Worm (Caenorhabditis elegans) whole organism, L4 larva: ENCODE data around the gene K08F4.3.

ENCODE experiments used
- F26F4.8 ChIP-seq: fragments of 200-800 bp; sonication (Bioruptor generic); conservative IDR thresholded peaks from 2 replicates; pipeline ENCODE4 v1.3.6; 2022; ENCODE audit warnings: missing genetic modification characterization, missing compliant biosample characterization
- F44E2.7 ChIP-seq: fragments of 200-800 bp; sonication (Bioruptor generic); IDR thresholded peaks from 2 replicates; pipeline ENCODE4 v2.1.2; 2022; ENCODE audit warnings: missing genetic modification characterization, missing compliant biosample characterization
- R02D3.7 ChIP-seq: fragments of 150-350 bp; sonication (generic microtip); optimal IDR thresholded peaks from 3 replicates; lab custom pipeline; 2014; ENCODE audit warnings: missing biosample characterization, missing genetic modification characterization
- T20F7.1 ChIP-seq: fragments of 200-800 bp; sonication (Bioruptor generic); optimal IDR thresholded peaks from 2 replicates; lab custom pipeline; 2018; ENCODE audit warnings: mild to moderate bottlenecking, missing genetic modification characterization, missing compliant biosample characterization
- Y48G9A.11 ChIP-seq: fragments of 200-800 bp; sonication (Bioruptor generic); IDR thresholded peaks from 2 replicates; pipeline ENCODE4 v1.3.6; 2022; ENCODE audit warnings: missing genetic modification reagents, missing genetic modification characterization, missing compliant biosample characterization
- Y75B8A.6 ChIP-seq: fragments of 200-800 bp; sonication (Bioruptor generic); IDR thresholded peaks from 2 replicates; pipeline ENCODE4 v1.3.6; 2022; ENCODE audit warnings: missing genetic modification reagents, missing genetic modification characterization, missing compliant biosample characterization
- ZK337.2 ChIP-seq: fragments of 200-800 bp; sonication (Bioruptor generic); IDR thresholded peaks from 2 replicates; pipeline ENCODE4 v1.3.6; 2022; ENCODE audit warnings: missing genetic modification reagents, missing genetic modification characterization, missing compliant biosample characterization
- aha-1 ChIP-seq: fragments of 150-350 bp; peaks from one replicate; lab custom pipeline; 2014; ENCODE audit warnings: missing biosample characterization, missing genetic modification characterization
- arid-1 ChIP-seq: fragments of 200-800 bp; sonication (Bioruptor generic); conservative IDR thresholded peaks from 2 replicates; pipeline ENCODE4 v1.3.6; 2022; ENCODE audit warnings: missing genetic modification reagents, missing genetic modification characterization, missing compliant biosample characterization
- ceh-20 ChIP-seq: fragments of 200-800 bp; sonication (Bioruptor generic); IDR thresholded peaks from 2 replicates; pipeline ENCODE4 v1.3.6; 2022; ENCODE audit warnings: missing genetic modification reagents, missing genetic modification characterization, missing compliant biosample characterization
- ceh-28 ChIP-seq: fragments of 150-350 bp; optimal IDR thresholded peaks from 2 replicates; lab custom pipeline; 2014; ENCODE audit warnings: missing biosample characterization, missing genetic modification reagents, missing genetic modification characterization
- cey-2 ChIP-seq: sonication (generic microtip); optimal IDR thresholded peaks from 3 replicates; lab custom pipeline; 2017; ENCODE audit warnings: missing genetic modification characterization, mild to moderate bottlenecking, missing compliant biosample characterization, antibody characterized with exemption, borderline replicate concordance; ENCODE audit not compliant: insufficient read depth
- ctbp-1 ChIP-seq: fragments of 200-800 bp; sonication (Bioruptor generic); IDR thresholded peaks from 2 replicates; pipeline ENCODE4 v1.3.6; 2022; ENCODE audit warnings: missing genetic modification reagents, missing genetic modification characterization, missing compliant biosample characterization
- daf-16 ChIP-seq, 3 experiments: sonication (generic microtip); optimal IDR thresholded peaks; 2 replicates each; lab custom pipeline; 2016 to 2017; ENCODE audit warnings: missing genetic modification characterization in 3 of 3, missing genetic modification reagents in 3 of 3, mild to moderate bottlenecking in 2 of 3, missing compliant biosample characterization in 2 of 3, missing biosample characterization in 1 of 3, moderate library complexity in 1 of 3
- daf-8 ChIP-seq: fragments of 200-800 bp; sonication (Bioruptor generic); IDR thresholded peaks from 2 replicates; pipeline ENCODE4 v1.3.6; 2022; ENCODE audit warnings: missing genetic modification characterization, missing compliant biosample characterization
- dmd-9 ChIP-seq: fragments of 200-800 bp; sonication (Bioruptor generic); IDR thresholded peaks from 2 replicates; pipeline ENCODE4 v1.3.6; 2022; ENCODE audit warnings: missing genetic modification reagents, missing genetic modification characterization, missing compliant biosample characterization
- dpl-1 ChIP-seq: fragments of 150-350 bp; optimal IDR thresholded peaks from 2 replicates; lab custom pipeline; 2014; ENCODE audit warnings: missing biosample characterization, missing genetic modification reagents, missing genetic modification characterization
- dve-1 ChIP-seq: sonication (generic microtip); optimal IDR thresholded peaks from 2 replicates; lab custom pipeline; 2017; ENCODE audit warnings: antibody characterized with exemption, mild to moderate bottlenecking, missing genetic modification characterization, missing compliant biosample characterization; ENCODE audit not compliant: insufficient read depth
- fkh-10 ChIP-seq: fragments of 150-350 bp; optimal IDR thresholded peaks from 2 replicates; lab custom pipeline; 2014; ENCODE audit warnings: missing biosample characterization, missing genetic modification reagents, missing genetic modification characterization
- hmg-1.1 ChIP-seq: fragments of 200-800 bp; sonication (Bioruptor generic); IDR thresholded peaks from 2 replicates; pipeline ENCODE4 v1.3.6; 2022; ENCODE audit warnings: missing genetic modification reagents, missing genetic modification characterization, missing compliant biosample characterization
- jun-1 ChIP-seq: fragments of 150-350 bp; optimal IDR thresholded peaks from 2 replicates; lab custom pipeline; 2014; ENCODE audit warnings: missing biosample characterization, missing genetic modification reagents, missing genetic modification characterization
- lim-7 ChIP-seq: fragments of 200-800 bp; sonication (Bioruptor generic); IDR thresholded peaks from 2 replicates; pipeline ENCODE4 v1.3.6; 2022; ENCODE audit warnings: missing genetic modification characterization, missing compliant biosample characterization
- lin-1 ChIP-seq: fragments of 200-800 bp; sonication (Bioruptor generic); IDR thresholded peaks from 2 replicates; pipeline ENCODE4 v1.3.6; 2022; ENCODE audit warnings: missing genetic modification reagents, missing genetic modification characterization, missing compliant biosample characterization
- lin-13 ChIP-seq: fragments of 150-350 bp; optimal IDR thresholded peaks from 2 replicates; lab custom pipeline; 2014; ENCODE audit warnings: missing biosample characterization, missing genetic modification reagents, missing genetic modification characterization
- lin-15B ChIP-seq: fragments of 150-350 bp; sonication (generic microtip); optimal IDR thresholded peaks from 3 replicates; lab custom pipeline; 2014; ENCODE audit warnings: missing biosample characterization, missing genetic modification characterization
- lin-38 ChIP-seq: fragments of 200-800 bp; sonication (Bioruptor generic); IDR thresholded peaks from 2 replicates; pipeline ENCODE4 v1.3.6; 2022; ENCODE audit warnings: missing genetic modification reagents, missing genetic modification characterization, missing compliant biosample characterization
- lsy-2 ChIP-seq, 2 experiments: fragments of 150-350 bp in 1 of 2; sonication (generic microtip) in 1 of 2; optimal IDR thresholded peaks; 2 replicates each; lab custom pipeline; 2014 to 2017; ENCODE audit warnings: missing biosample characterization in 2 of 2, missing genetic modification characterization in 2 of 2
- mdl-1 ChIP-seq, 2 experiments: fragments of 150-350 bp in 1 of 2; sonication (generic microtip) in 1 of 2; optimal IDR thresholded peaks; 2 replicates each; lab custom pipeline; 2014 to 2017; ENCODE audit warnings: missing biosample characterization in 2 of 2, missing genetic modification characterization in 2 of 2
- mdt-29 ChIP-seq: fragments of 200-800 bp; sonication (Bioruptor generic); IDR thresholded peaks from 2 replicates; pipeline ENCODE4 v1.3.6; 2022; ENCODE audit warnings: missing genetic modification reagents, missing genetic modification characterization, missing compliant biosample characterization
- mep-1 ChIP-seq: fragments of 150-350 bp; sonication (generic microtip); optimal IDR thresholded peaks from 3 replicates; lab custom pipeline; 2014; ENCODE audit warnings: missing biosample characterization, missing genetic modification characterization
- mxl-2 ChIP-seq: fragments of 200-800 bp; sonication (Bioruptor generic); conservative IDR thresholded peaks from 2 replicates; pipeline ENCODE4 v1.3.6; 2022; ENCODE audit warnings: missing genetic modification reagents, missing genetic modification characterization, missing compliant biosample characterization
- mxl-3 ChIP-seq: fragments of 200-800 bp; sonication (Bioruptor generic); optimal IDR thresholded peaks from 2 replicates; lab custom pipeline; 2018; ENCODE audit warnings: mild to moderate bottlenecking, missing genetic modification characterization, missing compliant biosample characterization
- nhr-11 ChIP-seq: fragments of 150-350 bp; optimal IDR thresholded peaks from 2 replicates; lab custom pipeline; 2014; ENCODE audit warnings: missing biosample characterization, missing genetic modification characterization
- nhr-237 ChIP-seq: sonication (generic microtip); optimal IDR thresholded peaks from 2 replicates; lab custom pipeline; 2017; ENCODE audit warnings: missing biosample characterization, missing genetic modification characterization
- nhr-28 ChIP-seq: fragments of 150-350 bp; optimal IDR thresholded peaks from 2 replicates; lab custom pipeline; 2014; ENCODE audit warnings: missing biosample characterization, missing genetic modification characterization
- nhr-41 ChIP-seq: fragments of 200-800 bp; sonication (Bioruptor generic); IDR thresholded peaks from 2 replicates; pipeline ENCODE4 v1.3.6; 2022; ENCODE audit warnings: missing genetic modification reagents, missing genetic modification characterization, missing compliant biosample characterization
- rbr-2 ChIP-seq: sonication (generic microtip); optimal IDR thresholded peaks from 2 replicates; lab custom pipeline; 2016; ENCODE audit warnings: missing genotype, missing genetic modification characterization, missing compliant biosample characterization
- set-16 ChIP-seq: fragments of 200-800 bp; sonication (Bioruptor generic); IDR thresholded peaks from 2 replicates; pipeline ENCODE4 v1.3.6; 2022; ENCODE audit warnings: missing genetic modification reagents, missing genetic modification characterization, missing compliant biosample characterization
- snpc-1.2 ChIP-seq: fragments of 200-800 bp; sonication (Bioruptor generic); IDR thresholded peaks from 2 replicates; pipeline ENCODE4 v1.3.6; 2022; ENCODE audit warnings: missing genetic modification reagents, missing genetic modification characterization, missing compliant biosample characterization
- spr-1 ChIP-seq: sonication (generic microtip); optimal IDR thresholded peaks from 2 replicates; lab custom pipeline; 2016; ENCODE audit warnings: mild to moderate bottlenecking, missing genetic modification characterization, missing compliant biosample characterization
- spr-3 ChIP-seq: fragments of 200-800 bp; sonication (Bioruptor generic); optimal IDR thresholded peaks from 2 replicates; lab custom pipeline; 2018; ENCODE audit warnings: mild to moderate bottlenecking, missing genetic modification characterization, missing compliant biosample characterization
- tag-97 ChIP-seq: fragments of 200-800 bp; sonication (Bioruptor generic); IDR thresholded peaks from 2 replicates; pipeline ENCODE4 v1.3.6; 2022; ENCODE audit warnings: missing genetic modification characterization, missing compliant biosample characterization
- tra-1 ChIP-seq: fragments of 200-800 bp; sonication (Bioruptor generic); IDR thresholded peaks from 2 replicates; pipeline ENCODE4 v1.3.6; 2022; ENCODE audit warnings: missing genetic modification reagents, missing genetic modification characterization, missing compliant biosample characterization
- unc-130 ChIP-seq: sonication (generic microtip); optimal IDR thresholded peaks from 2 replicates; lab custom pipeline; 2016; ENCODE audit warnings: missing genetic modification reagents, missing genetic modification characterization, missing compliant biosample characterization
- unc-39 ChIP-seq: sonication (generic microtip); optimal IDR thresholded peaks from 2 replicates; lab custom pipeline; 2017; ENCODE audit warnings: missing biosample characterization, missing genetic modification characterization
- zip-11 ChIP-seq: fragments of 200-800 bp; sonication (Bioruptor generic); IDR thresholded peaks from 2 replicates; pipeline ENCODE4 v1.3.6; 2022; ENCODE audit warnings: missing genetic modification characterization, missing compliant biosample characterization

Gene K08F4.3

ce11 chrIV:10148938-10149337 is 19.9 kb downstream of the K08F4.3 start, which contains the start of gene pigs-1:
pigs-1 (minus strand) TSS chrIV:10149038.
- TF ChIP-seq unc-39 (no peak), ZK337.2 (GFP tag; lab: Robert Waterston, UW) (no peak), lin-13 (no peak), F26F4.8 (no peak), dpl-1 (GFP tag; lab: Kevin White, UChicago) (no peak), lin-15B (tag; lab: Kevin White, UChicago) (no peak), nhr-237 (tag; lab: Kevin White, UChicago) (no peak), lin-38 (GFP tag; lab: Robert Waterston, UW) (no peak), mdl-1 (tag; optimal IDR thresholded peaks at IDR 0.05; lab: Kevin White, UChicago) (no peak), lim-7 (GFP tag; lab: Robert Waterston, UW) (no peak), R02D3.7 (tag; lab: Kevin White, UChicago) (no peak), Y75B8A.6 (GFP tag; lab: Robert Waterston, UW) (no peak), daf-16 (GFP tag; optimal IDR thresholded peaks at IDR 0.05; lab: Kevin White, UChicago) (no peak), daf-16 (tag; optimal IDR thresholded peaks at IDR 0.05; lab: Kevin White, UChicago) (no peak), spr-3 (GFP tag; lab: Kevin White, UChicago) (no peak)

- TF ChIP-seq nhr-28 (tag; lab: Kevin White, UChicago) = peak; percentile 11
- TF ChIP-seq fkh-10 (GFP tag; lab: Kevin White, UChicago) = peak; percentile 43
- no peak for TF ChIP-seq dmd-9 (GFP tag; lab: Robert Waterston, UW)
Measured at ce11 chrIV:10150552-10151004, 21.5 kb downstream of the K08F4.3 start, which contains the start of gene tsp-12. tsp-12 (minus strand) TSS chrIV:10150602.

- TF ChIP-seq zip-11 = no peak
- no peak for TF ChIP-seq lin-15B (tag; lab: Kevin White, UChicago)
- peak; percentile 74 for TF ChIP-seq aha-1 (tag; lab: Kevin White, UChicago)
- peak; percentile 55 for TF ChIP-seq dpl-1 (GFP tag; lab: Kevin White, UChicago)
- TF ChIP-seq set-16 (GFP tag; lab: Robert Waterston, UW) = no peak
- peak; percentile 13 for TF ChIP-seq fkh-10 (GFP tag; lab: Kevin White, UChicago)
- peak; percentile 11 for TF ChIP-seq mxl-3
- no peak for TF ChIP-seq lin-1 (GFP tag; lab: Robert Waterston, UW)
- no peak for TF ChIP-seq nhr-41 (GFP tag; lab: Robert Waterston, UW)
- TF ChIP-seq rbr-2 (tag; lab: Kevin White, UChicago) = peak; percentile 19
- TF ChIP-seq cey-2 (tag; lab: Kevin White, UChicago) = no peak
- TF ChIP-seq snpc-1.2 (GFP tag; lab: Robert Waterston, UW) = no peak
- TF ChIP-seq T20F7.1 = peak; percentile 52
- peak; percentile 42 for TF ChIP-seq lin-13
- no peak for TF ChIP-seq mxl-2 (GFP tag; lab: Robert Waterston, UW)
- peak; percentile 42 for TF ChIP-seq mep-1 (tag; lab: Kevin White, UChicago)
- TF ChIP-seq tag-97 = no peak
- TF ChIP-seq ctbp-1 = 0 out of 2 replicates have a peak, but pooled peaks have one; percentile 16
- no peak for TF ChIP-seq Y48G9A.11
- TF ChIP-seq arid-1 (GFP tag; lab: Robert Waterston, UW) = no peak
- TF ChIP-seq hmg-1.1 (GFP tag; lab: Robert Waterston, UW) = no peak
- no peak for TF ChIP-seq nhr-11
- no peak for TF ChIP-seq daf-8 (GFP tag; lab: Robert Waterston, UW)
- no peak for TF ChIP-seq spr-1 (tag; lab: Kevin White, UChicago)
- no peak for TF ChIP-seq jun-1 (tag; lab: Kevin White, UChicago)
- TF ChIP-seq ceh-28 (tag; lab: Kevin White, UChicago) = no peak
- peak in 1 of 2 experiments; percentile 96 for TF ChIP-seq lsy-2 (tag; optimal IDR thresholded peaks at IDR 0.05; lab: Kevin White, UChicago)
- no peak for TF ChIP-seq spr-3 (GFP tag; lab: Kevin White, UChicago)
- TF ChIP-seq dve-1 = peak; percentile 39
- TF ChIP-seq nhr-237 (tag; lab: Kevin White, UChicago) = no peak
- no peak for TF ChIP-seq F44E2.7 (GFP tag; lab: Robert Waterston, UW)
- no peak for TF ChIP-seq unc-130 (GFP tag; lab: Kevin White, UChicago)
- TF ChIP-seq ceh-20 (GFP tag; lab: Robert Waterston, UW) = no peak
- no peak for TF ChIP-seq mdt-29
- TF ChIP-seq tra-1 = no peak
Measured at ce11 chrIV:10151439-10151997, 22.5 kb downstream of the K08F4.3 start, which contains the start of gene copg-1. copg-1 (plus strand) TSS chrIV:10151947.
